Worm (Caenorhabditis elegans) whole organism, L2 larva: ENCODE results near the gene JC8.16.

ENCODE experiments used
- C34F6.9 ChIP-seq: fragments of 150-350 bp; optimal IDR thresholded peaks from 2 replicates; lab custom pipeline; 2014; ENCODE audit warnings: missing biosample characterization, missing genetic modification characterization
- F13H6.1 ChIP-seq: sonication (generic microtip); optimal IDR thresholded peaks from 2 replicates; lab custom pipeline; 2016; ENCODE audit warnings: missing genetic modification characterization, missing compliant biosample characterization
- ama-1 ChIP-seq: fragments of 150-350 bp; optimal IDR thresholded peaks from 2 replicates; lab custom pipeline; 2018; ENCODE audit warnings: inconsistent platforms
- egl-27 ChIP-seq: sonication (generic microtip); optimal IDR thresholded peaks from 3 replicates; lab custom pipeline; 2017; ENCODE audit warnings: missing biosample characterization, missing genetic modification reagents, missing genetic modification characterization
- lin-39 ChIP-seq: fragments of 150-350 bp; optimal IDR thresholded peaks from 2 replicates; lab custom pipeline; 2014; ENCODE audit warnings: missing biosample characterization, missing genetic modification reagents, missing genetic modification characterization
- nhr-11 ChIP-seq: fragments of 150-350 bp; optimal IDR thresholded peaks from 2 replicates; lab custom pipeline; 2014; ENCODE audit warnings: missing biosample characterization, missing genetic modification characterization
- nhr-237 ChIP-seq: fragments of 150-350 bp; optimal IDR thresholded peaks from 2 replicates; lab custom pipeline; 2014; ENCODE audit warnings: missing biosample characterization, missing genetic modification characterization
- nhr-25 ChIP-seq: fragments of 150-350 bp; sonication (generic microtip); optimal IDR thresholded peaks from 3 replicates; lab custom pipeline; 2014; ENCODE audit warnings: missing biosample characterization, missing genetic modification characterization
- nhr-77 ChIP-seq: fragments of 150-350 bp; optimal IDR thresholded peaks from 2 replicates; lab custom pipeline; 2014; ENCODE audit warnings: missing biosample characterization, missing genetic modification characterization
- peb-1 ChIP-seq: fragments of 150-350 bp; optimal IDR thresholded peaks from 2 replicates; lab custom pipeline; 2014; ENCODE audit warnings: missing biosample characterization, missing genetic modification characterization
- snpc-4 ChIP-seq: fragments of 150-350 bp; optimal IDR thresholded peaks from 2 replicates; lab custom pipeline; 2014; ENCODE audit warnings: missing biosample characterization, missing genetic modification characterization
- unc-62 ChIP-seq: fragments of 150-350 bp; optimal IDR thresholded peaks from 2 replicates; lab custom pipeline; 2014; ENCODE audit warnings: missing biosample characterization, missing genetic modification reagents, missing genetic modification characterization
- zag-1 ChIP-seq: fragments of 150-350 bp; optimal IDR thresholded peaks from 2 replicates; lab custom pipeline; 2014; ENCODE audit warnings: missing biosample characterization, missing genetic modification characterization
- ztf-11 ChIP-seq: sonication (generic microtip); optimal IDR thresholded peaks from 2 replicates; lab custom pipeline; 2017; ENCODE audit warnings: missing biosample characterization, missing genetic modification characterization

- TF ChIP-seq F13H6.1 (tag; lab: Kevin White, UChicago), result peak; percentile 39
- no peak for TF ChIP-seq nhr-77
- no peak for TF ChIP-seq lin-39 (tag; lab: Kevin White, UChicago)
- peak; percentile 60 for TF ChIP-seq nhr-25 (tag; lab: Kevin White, UChicago)
- TF ChIP-seq ztf-11 (tag; lab: Kevin White, UChicago), result no peak
- no peak for TF ChIP-seq zag-1 (tag; lab: Kevin White, UChicago)
- no peak for TF ChIP-seq peb-1 (tag; lab: Kevin White, UChicago)
- peak; percentile 81 for TF ChIP-seq C34F6.9 (tag; lab: Kevin White, UChicago)
- TF ChIP-seq ama-1 (lab: Kevin White, UChicago), result peak; percentile 56
- no peak for TF ChIP-seq unc-62 (GFP tag; lab: Kevin White, UChicago)
- peak; percentile 33 for TF ChIP-seq snpc-4 (tag; lab: Kevin White, UChicago)
- TF ChIP-seq nhr-11, result no peak
- TF ChIP-seq egl-27 (tag; lab: Kevin White, UChicago), result peak; percentile 17
- TF ChIP-seq nhr-237, result no peak
These were observed 38.8 kb downstream of the JC8.16 start, which contains the start of the genes Y67H2A.2 and micu-1 for ce11 chrIV:13297746-13298145.
